Worm (Caenorhabditis elegans): ENCODE measurements around the gene ndnf-1.
A peak's percentile ranks its signal among the peaks of the same experiment; 100 is the strongest.

ndnf-1 gene

ce11 chrIV:3055848-3056247 is 27.1 kb upstream of the ndnf-1 start (continued):
- TF ChIP-seq ztf-6 (GFP tag; IDR thresholded peaks at IDR 0.05) (no peak), zim-3 (tag; optimal IDR thresholded peaks at IDR 0.05) (no peak), D2030.7 (GFP tag; IDR thresholded peaks at IDR 0.05) (peak; percentile 70), mes-4 (tag; optimal IDR thresholded peaks at IDR 0.05) (no peak), hlh-12 (tag; optimal IDR thresholded peaks at IDR 0.05) (no peak), attf-3 (GFP tag; conservative IDR thresholded peaks at IDR 0.05) (peak; percentile 55; the same call in 1 of the 2 replicates), ceh-91 (GFP tag; IDR thresholded peaks at IDR 0.05) (peak; percentile 82), ZK185.1 (tag; optimal IDR thresholded peaks at IDR 0.05; ENCODE audit: poor library complexity, severe bottlenecking) (no peak), chd-7 (tag; optimal IDR thresholded peaks at IDR 0.05) (no peak), snpc-1.3 (tag; optimal IDR thresholded peaks at IDR 0.05; ENCODE audit: insufficient read depth) (no peak), K11D2.4 (GFP tag; IDR thresholded peaks at IDR 0.05) (no peak), lir-1 (GFP tag; conservative IDR thresholded peaks at IDR 0.05) (no peak), unc-62 (GFP tag; optimal IDR thresholded peaks at IDR 0.05) (no peak), Y79H2A.3 (GFP tag; conservative IDR thresholded peaks at IDR 0.05) (no peak), unc-130 (GFP tag; optimal IDR thresholded peaks at IDR 0.05) (no peak), ceh-100 (GFP tag; IDR thresholded peaks at IDR 0.05) (peak; percentile 68; the same call in 1 of the 2 replicates), xnd-1 (tag; optimal IDR thresholded peaks at IDR 0.05) (peak; percentile 55), fkh-3 (tag; optimal IDR thresholded peaks at IDR 0.05) (no peak), ztf-28 (GFP tag; IDR thresholded peaks at IDR 0.05) (0 out of 2 replicates have a peak, but pooled peaks have one; percentile 57), let-607 (tag; optimal IDR thresholded peaks at IDR 0.05) (no peak), F33H1.4 (GFP tag; IDR thresholded peaks at IDR 0.05) (peak; percentile 83), akir-1 (GFP tag; optimal IDR thresholded peaks at IDR 0.05) (no peak), efl-1 (GFP tag; optimal IDR thresholded peaks at IDR 0.05) (peak; percentile 35), Y56A3A.18 (GFP tag; IDR thresholded peaks at IDR 0.05) (no peak), madf-6 (GFP tag; IDR thresholded peaks at IDR 0.05) (peak; percentile 86), repo-1 (tag; optimal IDR thresholded peaks at IDR 0.05) (no peak), madf-10 (tag; optimal IDR thresholded peaks at IDR 0.05) (no peak), snpc-1.1 (tag; optimal IDR thresholded peaks at IDR 0.05; ENCODE audit: insufficient read depth) (no peak)

- TF ChIP-seq madf-6 (GFP tag; IDR thresholded peaks at IDR 0.05) (no peak), ama-1 (optimal IDR thresholded peaks at IDR 0.05) (no peak), ama-1 (GFP tag; optimal IDR thresholded peaks at IDR 0.05) (no peak), mcd-1 (GFP tag; IDR thresholded peaks at IDR 0.05) (peak; percentile 48; the same call in 1 of the 2 replicates), C06A6.2 (GFP tag; conservative IDR thresholded peaks at IDR 0.05) (no peak), lir-1 (GFP tag; conservative IDR thresholded peaks at IDR 0.05) (no peak), hlh-12 (tag; optimal IDR thresholded peaks at IDR 0.05) (no peak), nfyb-1 (GFP tag; IDR thresholded peaks at IDR 0.05) (no peak), F33H1.4 (GFP tag; IDR thresholded peaks at IDR 0.05) (peak; percentile 34; the same call in 1 of the 2 replicates), tbx-9 (tag; optimal IDR thresholded peaks at IDR 0.05; ENCODE audit: borderline replicate concordance) (no peak), ztf-28 (GFP tag; IDR thresholded peaks at IDR 0.05) (no peak), madf-8 (GFP tag; conservative IDR thresholded peaks at IDR 0.05) (no peak), Y53F4B.3 (GFP tag; IDR thresholded peaks at IDR 0.05) (no peak), egrh-3 (GFP tag; IDR thresholded peaks at IDR 0.05) (no peak), K11D2.4 (GFP tag; IDR thresholded peaks at IDR 0.05) (no peak), hmg-1.2 (GFP tag; IDR thresholded peaks at IDR 0.05) (peak; percentile 83), nhr-80 (tag; optimal IDR thresholded peaks at IDR 0.05) (no peak), sdz-38 (tag; optimal IDR thresholded peaks at IDR 0.05) (no peak), pbrm-1 (GFP tag; IDR thresholded peaks at IDR 0.05) (no peak), Y53G8AR.9 (GFP tag; conservative IDR thresholded peaks at IDR 0.05) (no peak), athp-1 (tag; optimal IDR thresholded peaks at IDR 0.05) (no peak), pha-4 (tag; optimal IDR thresholded peaks at IDR 0.05) (no peak), dox-1 (GFP tag; IDR thresholded peaks at IDR 0.05) (no peak)
Observed at ce11 chrIV:3055320-3055719, 26.6 kb upstream of the ndnf-1 start.
